Fruit fly (Drosophila melanogaster): ENCODE measurements around the gene CG42857.
A peak's percentile ranks its signal among the peaks of the same experiment; 100 is the strongest.

CG42857 gene

dm6 chr3R:9870378-9870777 lies 49.4 kb upstream of the CG42857 start (continued):
- TF ChIP-seq Eip74EF (GFP tag; optimal IDR thresholded peaks at IDR 0.05) (no peak), her (GFP tag; optimal IDR thresholded peaks at IDR 0.05) (no peak), wek (GFP tag; optimal IDR thresholded peaks at IDR 0.05) (no peak), seq (GFP tag; IDR thresholded peaks at IDR 0.05) (no peak), CG14667 (GFP tag; IDR thresholded peaks at IDR 0.05) (no peak), Vsx1 (GFP tag; optimal IDR thresholded peaks at IDR 0.05) (no peak), CG11247 (GFP tag; IDR thresholded peaks at IDR 0.05) (no peak), cwo (GFP tag; optimal IDR thresholded peaks at IDR 0.05) (no peak), Trl (optimal IDR thresholded peaks at IDR 0.05) (no peak), Trl (GFP tag; optimal IDR thresholded peaks at IDR 0.05) (no peak), fd3F (GFP tag; optimal IDR thresholded peaks at IDR 0.05) (no peak), en (GFP tag; optimal IDR thresholded peaks at IDR 0.05) (no peak), br (optimal IDR thresholded peaks at IDR 0.05) (no peak), insv (GFP tag; optimal IDR thresholded peaks at IDR 0.05) (no peak), Deaf1 (tag; optimal IDR thresholded peaks at IDR 0.05) (no peak), CG15601 (tag; optimal IDR thresholded peaks at IDR 0.05) (no peak), CG3995 (GFP tag; optimal IDR thresholded peaks at IDR 0.05) (no peak), otp (GFP tag; IDR thresholded peaks at IDR 0.05) (no peak), Dek (tag; optimal IDR thresholded peaks at IDR 0.05) (no peak), cas (GFP tag; IDR thresholded peaks at IDR 0.05) (no peak), lab (GFP tag; optimal IDR thresholded peaks at IDR 0.05) (no peak), stwl (tag; optimal IDR thresholded peaks at IDR 0.05) (no peak), CG2202 (tag; optimal IDR thresholded peaks at IDR 0.05) (no peak), Bgb (GFP tag; IDR thresholded peaks at IDR 0.05; ENCODE audit: partially characterized antibody) (no peak), pho (GFP tag; optimal IDR thresholded peaks at IDR 0.05) (no peak), row (GFP tag; IDR thresholded peaks at IDR 0.05) (peak; percentile 40; the same call in 1 of the 3 replicates), ac (GFP tag; optimal IDR thresholded peaks at IDR 0.05) (no peak), HLHmδ (GFP tag; optimal IDR thresholded peaks at IDR 0.05) (no peak), unc-4 (GFP tag; IDR thresholded peaks at IDR 0.05; ENCODE audit: partially characterized antibody) (no peak), CG8478 (optimal IDR thresholded peaks at IDR 0.05) (no peak), chn (GFP tag; optimal IDR thresholded peaks at IDR 0.05) (no peak), CG2875 (GFP tag; optimal IDR thresholded peaks at IDR 0.05) (no peak), CG2129 (GFP tag; IDR thresholded peaks at IDR 0.05; ENCODE audit: partially characterized antibody) (no peak), CG7987 (GFP tag; optimal IDR thresholded peaks at IDR 0.05) (no peak), toy (GFP tag; IDR thresholded peaks at IDR 0.05) (no peak), da (GFP tag; optimal IDR thresholded peaks at IDR 0.05) (no peak), sens-2 (GFP tag; IDR thresholded peaks at IDR 0.05) (no peak), zf30C (GFP tag; optimal IDR thresholded peaks at IDR 0.05) (peak; percentile 52), gfzf (GFP tag; optimal IDR thresholded peaks at IDR 0.05) (no peak), kni (GFP tag; optimal IDR thresholded peaks at IDR 0.05) (no peak), tll (GFP tag; optimal IDR thresholded peaks at IDR 0.05) (no peak), emc (GFP tag; optimal IDR thresholded peaks at IDR 0.05) (no peak), croc (GFP tag; conservative IDR thresholded peaks at IDR 0.05) (no peak), D19A (tag; optimal IDR thresholded peaks at IDR 0.05) (peak; percentile 0), Xbp1 (GFP tag; optimal IDR thresholded peaks at IDR 0.05) (peak; percentile 14), grau (tag; optimal IDR thresholded peaks at IDR 0.05) (no peak), CG6813 (GFP tag; optimal IDR thresholded peaks at IDR 0.05) (no peak), CG2712 (tag; optimal IDR thresholded peaks at IDR 0.05) (peak; percentile 8), CG14014 (GFP tag; IDR thresholded peaks at IDR 0.05) (no peak), CG11085 (GFP tag; IDR thresholded peaks at IDR 0.05) (no peak), CG2120 (GFP tag; optimal IDR thresholded peaks at IDR 0.05) (no peak), CG11398 (GFP tag; optimal IDR thresholded peaks at IDR 0.05) (no peak)

Measured in whole organism, embryonic.